Fruit fly (Drosophila melanogaster): ENCODE data around the gene CG32074.

Gene CG32074

dm6 chr3L:11117733-11118132 lies 14.4 kb downstream of the CG32074 start:
- no peak for TF ChIP-seq EcR (GFP tag; optimal IDR thresholded peaks at IDR 0.05)
- no peak for TF ChIP-seq usp (GFP tag; optimal IDR thresholded peaks at IDR 0.05)
- no peak for TF ChIP-seq CG8478 (optimal IDR thresholded peaks at IDR 0.05)
- no peak for TF ChIP-seq pan (optimal IDR thresholded peaks at IDR 0.05)
- no peak for TF ChIP-seq psq (optimal IDR thresholded peaks at IDR 0.05)
- TF ChIP-seq Dll (optimal IDR thresholded peaks at IDR 0.05) = no peak

DNA sequence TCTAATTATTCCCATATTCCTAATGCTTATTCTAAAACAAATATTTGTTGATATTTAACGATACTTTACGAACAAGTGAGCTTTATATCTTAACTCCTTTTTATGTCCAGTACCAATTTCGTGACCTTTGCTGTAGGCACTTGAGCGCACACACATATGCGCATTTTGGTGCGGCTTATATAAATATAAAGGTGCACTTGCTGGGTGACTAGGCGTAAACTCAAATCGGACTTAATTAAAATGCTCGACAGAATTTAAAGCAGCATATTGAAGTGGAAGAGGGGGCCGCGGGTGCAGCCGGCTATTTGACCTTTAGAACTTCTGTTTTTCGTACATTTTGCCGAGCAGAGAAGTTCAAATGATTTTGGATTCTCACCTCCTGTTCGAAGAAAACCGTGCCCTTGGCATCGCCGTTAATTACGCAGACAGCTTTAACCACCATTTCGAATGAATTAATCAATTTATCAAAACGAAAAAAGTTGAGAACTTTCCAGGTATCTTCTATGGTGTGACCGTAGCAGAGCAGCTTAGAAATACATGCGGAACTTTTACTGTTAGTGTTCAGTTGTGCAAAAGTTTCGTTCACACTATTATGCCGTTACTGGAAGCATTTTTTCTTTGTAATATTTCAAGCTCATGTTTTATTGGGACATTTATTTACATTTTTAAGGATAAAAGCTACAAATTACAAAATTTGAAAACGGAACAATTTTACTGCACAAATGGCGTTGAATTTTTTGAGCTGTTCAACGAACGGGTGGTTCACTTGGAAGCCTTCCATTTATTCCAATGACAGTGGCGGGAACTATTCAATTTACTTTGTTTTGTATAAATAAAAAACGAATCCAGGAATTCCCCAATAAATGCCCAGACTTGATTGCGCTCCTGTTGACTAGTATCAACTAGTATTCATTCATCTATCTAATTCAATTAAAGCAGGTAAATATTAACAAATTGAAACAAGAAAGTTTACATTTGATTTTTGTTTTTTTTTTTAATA lies 18.6 kb downstream of the CG32074 start, which contains the start of gene Sod1:
Sod1 (minus strand) TSS at position 543 of the 1,000 bp plus-strand sequence.
- TF ChIP-seq psq (optimal IDR thresholded peaks at IDR 0.05) (no peak), CG8478 (optimal IDR thresholded peaks at IDR 0.05) (no peak), Dll (optimal IDR thresholded peaks at IDR 0.05) (no peak), EcR (GFP tag; optimal IDR thresholded peaks at IDR 0.05) (no peak), usp (GFP tag; optimal IDR thresholded peaks at IDR 0.05) (no peak), pan (optimal IDR thresholded peaks at IDR 0.05) (no peak)

- no peak for TF ChIP-seq Dll (optimal IDR thresholded peaks at IDR 0.05)
- TF ChIP-seq CG8478 (optimal IDR thresholded peaks at IDR 0.05) = no peak
- TF ChIP-seq psq (optimal IDR thresholded peaks at IDR 0.05) = no peak
- no peak for TF ChIP-seq EcR (GFP tag; optimal IDR thresholded peaks at IDR 0.05)
- TF ChIP-seq pan (optimal IDR thresholded peaks at IDR 0.05) = no peak
- no peak for TF ChIP-seq usp (GFP tag; optimal IDR thresholded peaks at IDR 0.05)
Observed at dm6 chr3L:11112427-11112826, 19.7 kb downstream of the CG32074 start.

dm6 chr3L:11109454-11109853 lies 22.7 kb downstream of the CG32074 start, which contains the start of the genes CG34012 and emei:
Gene CG34012, minus strand, starts transcription at chr3L:11109505.
Gene emei, plus strand, starts transcription at chr3L:11109690.
- TF ChIP-seq CG8478 (optimal IDR thresholded peaks at IDR 0.05) (no peak), psq (optimal IDR thresholded peaks at IDR 0.05) (no peak), Dll (optimal IDR thresholded peaks at IDR 0.05) (no peak), usp (GFP tag; optimal IDR thresholded peaks at IDR 0.05) (no peak), pan (optimal IDR thresholded peaks at IDR 0.05) (no peak), EcR (GFP tag; optimal IDR thresholded peaks at IDR 0.05) (no peak)

DNA sequence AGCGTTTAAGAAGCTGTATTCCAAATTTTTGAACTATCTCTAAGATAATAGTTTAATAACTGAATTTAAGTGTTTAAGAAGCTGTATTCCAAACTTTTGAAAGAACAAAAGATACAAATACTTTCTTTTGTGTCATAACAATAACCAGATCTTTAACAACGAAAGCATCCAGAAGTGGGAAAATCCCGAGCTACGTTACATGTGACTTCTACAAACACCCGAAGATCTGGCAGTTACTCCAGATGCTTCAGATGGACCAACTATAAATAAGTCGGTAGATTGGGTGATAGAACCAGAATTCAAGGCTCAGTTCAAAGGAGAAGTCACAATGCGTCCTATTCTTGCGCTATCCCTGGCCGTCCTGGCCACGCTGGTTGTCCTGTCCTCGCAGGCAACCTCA lies 24.2 kb downstream of the CG32074 start, which contains the start of gene CG12522:
CG12522 (plus strand) TSS at position 301 of the 400 bp plus-strand sequence.
- TF ChIP-seq EcR (GFP tag; optimal IDR thresholded peaks at IDR 0.05) = no peak
- TF ChIP-seq usp (GFP tag; optimal IDR thresholded peaks at IDR 0.05) = no peak
- no peak for TF ChIP-seq pan (optimal IDR thresholded peaks at IDR 0.05)
- TF ChIP-seq psq (optimal IDR thresholded peaks at IDR 0.05) = no peak
- TF ChIP-seq CG8478 (optimal IDR thresholded peaks at IDR 0.05) = no peak
- no peak for TF ChIP-seq Dll (optimal IDR thresholded peaks at IDR 0.05)

DNA sequence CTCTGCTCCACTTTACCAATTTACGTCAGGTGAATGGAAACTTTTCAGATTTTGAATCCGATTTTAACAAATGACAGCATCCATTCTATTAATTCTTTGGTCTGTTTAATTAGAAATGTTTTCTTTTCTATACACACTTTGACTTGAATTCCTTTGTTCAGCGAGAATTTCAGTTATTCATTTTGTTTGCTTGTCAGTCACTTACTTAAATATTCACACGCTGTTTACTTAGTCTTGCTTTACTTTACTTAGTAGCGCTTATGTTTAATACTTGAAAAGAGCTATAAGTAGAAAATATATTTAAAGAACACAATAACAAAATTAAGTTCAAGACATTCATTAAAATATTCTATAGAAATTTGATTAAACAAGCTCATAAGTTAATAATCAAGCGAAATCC lies 24.7 kb downstream of the CG32074 start, which contains the start of gene CG32073:
CG32073 (minus strand) TSS at position 151 of the 400 bp plus-strand sequence.
- no peak for TF ChIP-seq usp (GFP tag; optimal IDR thresholded peaks at IDR 0.05)
- no peak for TF ChIP-seq Dll (optimal IDR thresholded peaks at IDR 0.05)
- no peak for TF ChIP-seq EcR (GFP tag; optimal IDR thresholded peaks at IDR 0.05)
- TF ChIP-seq pan (optimal IDR thresholded peaks at IDR 0.05) = no peak
- TF ChIP-seq psq (optimal IDR thresholded peaks at IDR 0.05) = no peak
- TF ChIP-seq CG8478 (optimal IDR thresholded peaks at IDR 0.05) = no peak

- TF ChIP-seq Dll (optimal IDR thresholded peaks at IDR 0.05) (no peak), pan (optimal IDR thresholded peaks at IDR 0.05) (no peak), usp (GFP tag; optimal IDR thresholded peaks at IDR 0.05) (no peak), CG8478 (optimal IDR thresholded peaks at IDR 0.05) (no peak)
Observed at dm6 chr3L:11103773-11104172, 28.3 kb downstream of the CG32074 start, which contains the start of gene CG32071. Gene CG32071, minus strand, starts transcription at chr3L:11103873.

DNA sequence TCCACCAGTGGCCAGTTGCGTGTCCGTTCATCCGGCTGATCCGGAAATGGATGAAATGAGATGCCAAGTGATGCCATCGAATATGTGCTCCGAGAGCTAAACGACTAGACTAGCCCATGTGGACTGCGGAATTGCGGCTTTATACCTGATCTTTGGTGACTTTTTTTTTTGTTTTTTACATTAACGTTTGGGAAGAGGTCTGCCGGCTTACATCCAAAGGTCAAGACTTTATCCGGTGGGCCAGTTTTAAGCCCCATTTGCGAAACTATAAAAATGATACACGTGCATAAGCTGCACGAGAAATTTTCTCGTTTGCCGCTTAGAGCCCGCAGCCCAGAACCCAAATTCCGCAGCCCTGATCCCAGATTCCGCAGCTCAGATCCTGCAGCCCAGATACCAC lies 29.2 kb downstream of the CG32074 start, which contains the start of gene Elo68alpha:
Elo68alpha (minus strand) TSS at position 101 of the 400 bp plus-strand sequence.
- TF ChIP-seq EcR (GFP tag; optimal IDR thresholded peaks at IDR 0.05) (no peak), usp (GFP tag; optimal IDR thresholded peaks at IDR 0.05) (no peak), CG8478 (optimal IDR thresholded peaks at IDR 0.05) (no peak), psq (optimal IDR thresholded peaks at IDR 0.05) (no peak), Dll (optimal IDR thresholded peaks at IDR 0.05) (no peak), pan (optimal IDR thresholded peaks at IDR 0.05) (no peak)

DNA sequence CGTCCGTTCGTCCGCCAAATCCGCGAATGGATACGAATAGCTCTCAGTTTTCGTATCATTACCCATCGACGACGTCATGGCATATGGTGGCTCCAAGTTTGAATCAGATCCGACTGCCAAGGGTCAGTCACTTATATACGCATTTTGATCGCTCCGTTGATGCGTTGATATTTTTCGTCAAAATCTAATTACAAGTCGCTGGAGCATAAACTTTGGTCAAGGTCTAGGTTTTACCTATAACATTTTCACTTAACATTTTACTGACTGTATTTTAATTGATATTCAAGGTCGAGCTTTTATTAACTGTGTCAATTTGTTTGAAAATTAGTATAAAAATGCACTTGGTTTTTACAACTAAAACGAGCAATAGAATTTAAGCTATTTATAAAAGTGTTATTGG lies 30.5 kb downstream of the CG32074 start, which contains the start of gene Elo68beta:
Elo68beta (minus strand) TSS at position 101 of the 400 bp plus-strand sequence.
- TF ChIP-seq psq (optimal IDR thresholded peaks at IDR 0.05) (no peak), pan (optimal IDR thresholded peaks at IDR 0.05) (no peak), usp (GFP tag; optimal IDR thresholded peaks at IDR 0.05) (no peak), EcR (GFP tag; optimal IDR thresholded peaks at IDR 0.05) (no peak), Dll (optimal IDR thresholded peaks at IDR 0.05) (no peak), CG8478 (optimal IDR thresholded peaks at IDR 0.05) (no peak)

DNA sequence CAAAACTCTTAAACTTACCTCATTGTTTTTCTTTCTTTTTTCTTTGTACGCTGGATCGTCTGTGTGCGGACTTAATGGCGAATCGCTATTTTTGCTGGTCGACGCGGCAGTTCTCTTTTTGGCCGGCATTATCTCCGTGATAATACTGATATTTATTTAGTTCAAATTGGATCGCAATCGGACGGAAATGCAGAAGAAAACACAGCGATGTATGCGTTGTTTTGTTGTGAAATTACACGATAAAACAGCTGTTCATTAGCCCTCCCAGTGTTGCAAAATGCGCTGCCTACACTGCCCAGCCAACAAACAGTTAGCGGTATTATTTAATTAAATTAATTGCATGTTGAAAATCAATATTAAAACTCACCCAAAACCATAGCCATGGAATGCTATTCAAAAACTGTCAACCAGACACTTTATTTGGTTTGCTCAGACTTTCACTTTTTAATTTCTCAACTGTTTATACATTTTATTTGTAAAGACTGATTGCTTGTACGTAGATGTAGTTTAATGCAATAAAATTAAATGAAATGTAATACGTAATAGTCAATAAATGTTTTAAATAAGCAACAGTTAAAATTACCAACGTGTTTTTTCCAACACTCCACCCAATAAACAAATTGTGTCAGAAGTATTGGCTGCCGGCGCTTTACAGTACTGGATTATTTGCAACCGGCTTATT lies 34.0 kb downstream of the CG32074 start, which contains the start of the genes Irbp18 and APP-BP1:
Irbp18 (minus strand) TSS at position 205 of the 682 bp plus-strand sequence.
APP-BP1 (plus strand) TSS at position 431 of the 682 bp plus-strand sequence.
- TF ChIP-seq CG8478 (optimal IDR thresholded peaks at IDR 0.05) = no peak
- no peak for TF ChIP-seq usp (GFP tag; optimal IDR thresholded peaks at IDR 0.05)
- no peak for TF ChIP-seq EcR (GFP tag; optimal IDR thresholded peaks at IDR 0.05)
- no peak for TF ChIP-seq pan (optimal IDR thresholded peaks at IDR 0.05)
- TF ChIP-seq psq (optimal IDR thresholded peaks at IDR 0.05) = no peak
- TF ChIP-seq Dll (optimal IDR thresholded peaks at IDR 0.05) = no peak
